Worm (Caenorhabditis elegans) whole organism, L4 larva: ENCODE results near the gene sup-26.

Experiments
- F26F4.8 ChIP-seq: fragments of 200-800 bp; sonication (Bioruptor generic); conservative IDR thresholded peaks from 2 replicates; pipeline ENCODE4 v1.3.6; 2022; ENCODE audit warnings: missing genetic modification characterization, missing compliant biosample characterization
- F49E8.2 ChIP-seq: sonication (generic microtip); optimal IDR thresholded peaks from 2 replicates; lab custom pipeline; 2016; ENCODE audit warnings: missing compliant biosample characterization, mild to moderate bottlenecking, missing genetic modification characterization, borderline replicate concordance
- Y105C5A.15 ChIP-seq: fragments of 200-800 bp; sonication (Bioruptor generic); IDR thresholded peaks from 2 replicates; pipeline ENCODE4 v1.3.6; 2022; ENCODE audit warnings: missing genetic modification characterization, missing compliant biosample characterization
- aha-1 ChIP-seq: fragments of 150-350 bp; peaks from one replicate; lab custom pipeline; 2014; ENCODE audit warnings: missing biosample characterization, missing genetic modification characterization
- ama-1 ChIP-seq: fragments of 150-350 bp; optimal IDR thresholded peaks from 2 replicates; lab custom pipeline; 2014; ENCODE audit warnings: inconsistent platforms, mixed read lengths
- daf-16 ChIP-seq, 3 experiments: sonication (generic microtip); optimal IDR thresholded peaks; 2 replicates each; lab custom pipeline; 2016 to 2017; ENCODE audit warnings: missing genetic modification characterization in 3 of 3, missing genetic modification reagents in 3 of 3, mild to moderate bottlenecking in 2 of 3, missing compliant biosample characterization in 2 of 3, missing biosample characterization in 1 of 3, moderate library complexity in 1 of 3
- daf-19 ChIP-seq: fragments of 200-800 bp; sonication (Bioruptor generic); conservative IDR thresholded peaks from 2 replicates; pipeline ENCODE4 v1.3.6; 2022; ENCODE audit warnings: missing genetic modification characterization, missing compliant biosample characterization
- daf-8 ChIP-seq: fragments of 200-800 bp; sonication (Bioruptor generic); IDR thresholded peaks from 2 replicates; pipeline ENCODE4 v1.3.6; 2022; ENCODE audit warnings: missing genetic modification characterization, missing compliant biosample characterization
- dmd-6 ChIP-seq: fragments of 200-800 bp; sonication (Bioruptor generic); IDR thresholded peaks from 2 replicates; pipeline ENCODE4 v1.3.6; 2022; ENCODE audit warnings: missing genetic modification reagents, missing genetic modification characterization, missing compliant biosample characterization
- dmd-9 ChIP-seq: fragments of 200-800 bp; sonication (Bioruptor generic); IDR thresholded peaks from 2 replicates; pipeline ENCODE4 v1.3.6; 2022; ENCODE audit warnings: missing genetic modification reagents, missing genetic modification characterization, missing compliant biosample characterization
- dpl-1 ChIP-seq: fragments of 150-350 bp; optimal IDR thresholded peaks from 2 replicates; lab custom pipeline; 2014; ENCODE audit warnings: missing biosample characterization, missing genetic modification reagents, missing genetic modification characterization
- dve-1 ChIP-seq: sonication (generic microtip); optimal IDR thresholded peaks from 2 replicates; lab custom pipeline; 2017; ENCODE audit warnings: antibody characterized with exemption, mild to moderate bottlenecking, missing genetic modification characterization, missing compliant biosample characterization; ENCODE audit not compliant: insufficient read depth
- egl-43 ChIP-seq: fragments of 200-800 bp; sonication (Bioruptor generic); IDR thresholded peaks from 2 replicates; pipeline ENCODE4 v1.3.6; 2022; ENCODE audit warnings: missing genetic modification reagents, missing genetic modification characterization, missing compliant biosample characterization
- hlh-11 ChIP-seq: fragments of 200-800 bp; sonication (Bioruptor generic); optimal IDR thresholded peaks from 2 replicates; lab custom pipeline; 2018; ENCODE audit warnings: mild to moderate bottlenecking, missing genetic modification characterization, missing compliant biosample characterization
- hlh-30 ChIP-seq: sonication (generic microtip); optimal IDR thresholded peaks from 2 replicates; lab custom pipeline; 2017; ENCODE audit warnings: antibody characterized with exemption, mild to moderate bottlenecking, missing genetic modification characterization, missing compliant biosample characterization; ENCODE audit not compliant: insufficient read depth
- jun-1 ChIP-seq: fragments of 150-350 bp; optimal IDR thresholded peaks from 2 replicates; lab custom pipeline; 2014; ENCODE audit warnings: missing biosample characterization, missing genetic modification reagents, missing genetic modification characterization
- mes-2 ChIP-seq: sonication (generic microtip); optimal IDR thresholded peaks from 2 replicates; lab custom pipeline; 2016; ENCODE audit warnings: missing genotype, mild to moderate bottlenecking, missing genetic modification characterization, missing compliant biosample characterization; ENCODE audit not compliant: poor library complexity, severe bottlenecking
- nhr-11 ChIP-seq: fragments of 150-350 bp; optimal IDR thresholded peaks from 2 replicates; lab custom pipeline; 2014; ENCODE audit warnings: missing biosample characterization, missing genetic modification characterization
- nhr-25 ChIP-seq: sonication (generic microtip); optimal IDR thresholded peaks from 2 replicates; lab custom pipeline; 2017; ENCODE audit warnings: missing genetic modification characterization, mild to moderate bottlenecking, missing compliant biosample characterization, antibody characterized with exemption, moderate library complexity, borderline replicate concordance; ENCODE audit not compliant: insufficient read depth
- nhr-42 ChIP-seq: fragments of 200-800 bp; sonication (Bioruptor generic); IDR thresholded peaks from 2 replicates; pipeline ENCODE4 v1.3.6; 2022; ENCODE audit warnings: missing genetic modification characterization, missing compliant biosample characterization
- nhr-76 ChIP-seq: fragments of 150-350 bp; optimal IDR thresholded peaks from 2 replicates; lab custom pipeline; 2014; ENCODE audit warnings: missing biosample characterization, missing genetic modification characterization
- saeg-2 ChIP-seq: fragments of 200-800 bp; sonication (Bioruptor generic); IDR thresholded peaks from 2 replicates; pipeline ENCODE4 v1.3.6; 2022; ENCODE audit warnings: missing genetic modification reagents, missing genetic modification characterization, missing compliant biosample characterization
- set-16 ChIP-seq: fragments of 200-800 bp; sonication (Bioruptor generic); IDR thresholded peaks from 2 replicates; pipeline ENCODE4 v1.3.6; 2022; ENCODE audit warnings: missing genetic modification reagents, missing genetic modification characterization, missing compliant biosample characterization
- skn-1 ChIP-seq: fragments of 150-350 bp; optimal IDR thresholded peaks from 2 replicates; lab custom pipeline; 2014; ENCODE audit warnings: missing biosample characterization, missing genetic modification characterization
- snpc-1.2 ChIP-seq: fragments of 200-800 bp; sonication (Bioruptor generic); IDR thresholded peaks from 2 replicates; pipeline ENCODE4 v1.3.6; 2022; ENCODE audit warnings: missing genetic modification reagents, missing genetic modification characterization, missing compliant biosample characterization
- spr-3 ChIP-seq: fragments of 200-800 bp; sonication (Bioruptor generic); optimal IDR thresholded peaks from 2 replicates; lab custom pipeline; 2018; ENCODE audit warnings: mild to moderate bottlenecking, missing genetic modification characterization, missing compliant biosample characterization
- unc-130 ChIP-seq: sonication (generic microtip); optimal IDR thresholded peaks from 2 replicates; lab custom pipeline; 2016; ENCODE audit warnings: missing genetic modification reagents, missing genetic modification characterization, missing compliant biosample characterization
- unc-62 ChIP-seq, 3 experiments: fragments of 150-350 bp in 1 of 3; sonication (generic microtip); optimal IDR thresholded peaks in 2 of 3; peaks in 1 of 3; 1 replicate in 1 of 3; 2 replicates in 2 of 3; lab custom pipeline; 2014 to 2017; ENCODE audit warnings: missing biosample characterization in 3 of 3, missing genetic modification characterization in 3 of 3, missing genetic modification reagents in 3 of 3, missing genotype in 1 of 3

sup-26 gene

ce11 chrIII:4281955-4282618, 2.1 kb upstream of the sup-26 start (continued):
- TF ChIP-seq nhr-11 (peak; percentile 98), dmd-9 (GFP tag; lab: Robert Waterston, UW) (peak; percentile 75; the same call in 1 of the 2 replicates), F49E8.2 (tag; lab: Kevin White, UChicago) (no peak), Y105C5A.15 (GFP tag; lab: Robert Waterston, UW) (no peak), unc-130 (GFP tag; lab: Kevin White, UChicago) (peak; percentile 25), nhr-25 (tag; lab: Kevin White, UChicago) (peak; percentile 83)

ce11 chrIII:4278203-4278602, 1.8 kb downstream of the sup-26 start:
- TF ChIP-seq daf-16 (GFP tag; optimal IDR thresholded peaks at IDR 0.05; lab: Kevin White, UChicago) (no peak), daf-16 (tag; optimal IDR thresholded peaks at IDR 0.05; lab: Kevin White, UChicago) (no peak), dmd-6 (GFP tag; lab: Robert Waterston, UW) (no peak), saeg-2 (GFP tag; lab: Robert Waterston, UW) (no peak), dmd-9 (GFP tag; lab: Robert Waterston, UW) (no peak), unc-62 (GFP tag; optimal IDR thresholded peaks at IDR 0.05 in 1 of 2; lab: Kevin White, UChicago) (peak in 1 of 2 experiments; percentile 47), unc-62 (tag; optimal IDR thresholded peaks at IDR 0.05; lab: Kevin White, UChicago) (no peak), F26F4.8 (GFP tag; lab: Robert Waterston, UW) (no peak), skn-1 (tag; lab: Kevin White, UChicago) (no peak), jun-1 (tag; lab: Kevin White, UChicago) (no peak), nhr-76 (tag; lab: Kevin White, UChicago) (no peak), dpl-1 (GFP tag; lab: Kevin White, UChicago) (no peak), snpc-1.2 (GFP tag; lab: Robert Waterston, UW) (no peak), dve-1 (tag; lab: Kevin White, UChicago) (no peak), egl-43 (peak; percentile 16; the same call in 1 of the 2 replicates), hlh-11 (no peak), F49E8.2 (tag; lab: Kevin White, UChicago) (no peak), daf-19 (GFP tag; lab: Robert Waterston, UW) (no peak), Y105C5A.15 (GFP tag; lab: Robert Waterston, UW) (no peak)

ce11 chrIII:4277762-4278161, 2.3 kb downstream of the sup-26 start:
- TF ChIP-seq spr-3 (GFP tag; lab: Kevin White, UChicago) (no peak), daf-8 (no peak), aha-1 (tag; lab: Kevin White, UChicago) (peak; percentile 58), mes-2 (peak; percentile 6), unc-62 (GFP tag; optimal IDR thresholded peaks at IDR 0.05 in 1 of 2; lab: Kevin White, UChicago) (peak in 1 of 2 experiments; percentile 53), unc-62 (tag; optimal IDR thresholded peaks at IDR 0.05; lab: Kevin White, UChicago) (no peak)
- TF ChIP-seq, all 104 proteins: peak for 3

- peak; percentile 32; the same call in 1 of the 2 replicates for TF ChIP-seq set-16 (GFP tag; lab: Robert Waterston, UW)
- TF ChIP-seq hlh-30 (tag; lab: Kevin White, UChicago), result no peak
Measured at ce11 chrIII:4276277-4276676, 3.7 kb downstream of the sup-26 start.

- peak in 1 of 2 experiments; percentile 23 for TF ChIP-seq unc-62 (GFP tag; optimal IDR thresholded peaks at IDR 0.05 in 1 of 2; lab: Kevin White, UChicago)
- no peak for TF ChIP-seq unc-62 (tag; optimal IDR thresholded peaks at IDR 0.05; lab: Kevin White, UChicago)
- no peak for TF ChIP-seq nhr-42 (GFP tag; lab: Robert Waterston, UW)
- TF ChIP-seq jun-1 (tag; lab: Kevin White, UChicago), result peak; percentile 15
- peak; percentile 8 for TF ChIP-seq ama-1 (lab: Kevin White, UChicago)
- peak; percentile 15 for TF ChIP-seq dpl-1 (GFP tag; lab: Kevin White, UChicago)
Measured at ce11 chrIII:4275704-4276103, 4.3 kb downstream of the sup-26 start.
